Worm (Caenorhabditis elegans): ENCODE measurements around the gene srv-8.

ce11 chrV:13441661-13442060 is 21.1 kb upstream of the srv-8 start, which contains the start of gene col-162:
- TF ChIP-seq him-1 (tag; optimal IDR thresholded peaks at IDR 0.05) (no peak), W03F9.2 (tag; optimal IDR thresholded peaks at IDR 0.05) (no peak)
